Fruit fly (Drosophila melanogaster): Measurements from ENCODE around the gene CG2991.

Gene CG2991

DNA sequence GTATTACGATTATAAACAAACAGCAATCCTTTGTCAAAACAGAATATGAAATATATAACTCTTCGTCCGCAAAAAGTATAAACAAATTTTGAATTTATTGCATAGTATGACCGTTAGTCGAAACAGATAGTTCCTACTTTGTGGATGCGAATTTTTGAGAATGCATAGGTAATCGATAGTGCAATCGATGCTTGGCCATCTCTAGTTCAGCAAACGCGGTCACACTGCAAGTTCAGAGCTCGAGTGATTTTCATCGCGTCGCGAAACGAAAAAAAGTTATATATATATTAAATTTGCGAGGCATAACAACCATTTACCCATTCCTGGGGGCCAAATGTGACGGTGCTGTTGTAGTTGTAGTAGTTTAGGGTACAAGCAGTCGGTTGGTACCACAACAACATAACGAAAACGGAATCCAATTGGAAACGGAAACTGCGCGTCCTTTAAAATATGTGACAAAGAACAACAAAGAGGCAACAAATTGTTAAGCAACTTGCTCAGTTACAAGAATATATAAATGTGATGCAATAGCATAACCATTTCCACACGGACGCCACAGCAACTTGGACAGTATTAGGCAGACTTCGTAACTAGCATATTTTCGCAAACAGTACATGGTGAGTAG lies at the start of gene CG2991 (continued):
- TF ChIP-seq lmd (GFP tag; IDR thresholded peaks at IDR 0.05) (no peak), Oli (tag; optimal IDR thresholded peaks at IDR 0.05) (no peak), CG5245 (GFP tag; optimal IDR thresholded peaks at IDR 0.05) (no peak), Hr51 (GFP tag; optimal IDR thresholded peaks at IDR 0.05) (peak in 1 of 2 experiments; percentile 24), pita (GFP tag; optimal IDR thresholded peaks at IDR 0.05) (no peak), CG1529 (GFP tag; optimal IDR thresholded peaks at IDR 0.05) (no peak), nerfin-2 (GFP tag; IDR thresholded peaks at IDR 0.05; ENCODE audit: partially characterized antibody) (0 out of 2 replicates have a peak, but pooled peaks have one; percentile 33), ara (GFP tag; IDR thresholded peaks at IDR 0.05) (no peak), Kr (GFP tag; optimal IDR thresholded peaks at IDR 0.05) (no peak), ranshi (GFP tag; IDR thresholded peaks at IDR 0.05) (no peak), en (GFP tag; optimal IDR thresholded peaks at IDR 0.05) (no peak), CG18262 (tag; optimal IDR thresholded peaks at IDR 0.05) (peak; percentile 24), CG10209 (GFP tag; optimal IDR thresholded peaks at IDR 0.05) (no peak), CG8944 (GFP tag; optimal IDR thresholded peaks at IDR 0.05) (no peak), her (GFP tag; optimal IDR thresholded peaks at IDR 0.05) (peak; percentile 99), CG11456 (GFP tag; IDR thresholded peaks at IDR 0.05) (no peak), Nf-YA (GFP tag; IDR thresholded peaks at IDR 0.05) (no peak), Rx (GFP tag; IDR thresholded peaks at IDR 0.05) (no peak), CG10366 (GFP tag; IDR thresholded peaks at IDR 0.05) (no peak), H2.0 (GFP tag; IDR thresholded peaks at IDR 0.05) (no peak), CG7556 (GFP tag; optimal IDR thresholded peaks at IDR 0.05) (no peak), tx (GFP tag; optimal IDR thresholded peaks at IDR 0.05) (no peak), lov (optimal IDR thresholded peaks at IDR 0.05) (no peak), lov (GFP tag; IDR thresholded peaks at IDR 0.05) (no peak), wek (GFP tag; optimal IDR thresholded peaks at IDR 0.05) (no peak), CG8089 (GFP tag; optimal IDR thresholded peaks at IDR 0.05) (no peak), CG13287 (GFP tag; IDR thresholded peaks at IDR 0.05; ENCODE audit: partially characterized antibody) (peak; percentile 87), HLH3B (GFP tag; IDR thresholded peaks at IDR 0.05) (no peak), NC2α (GFP tag; optimal IDR thresholded peaks at IDR 0.05) (no peak), Bdp1 (GFP tag; optimal IDR thresholded peaks at IDR 0.05) (no peak), Sox100B (GFP tag; optimal IDR thresholded peaks at IDR 0.05) (no peak), CG2129 (GFP tag; IDR thresholded peaks at IDR 0.05; ENCODE audit: partially characterized antibody) (peak; percentile 38; the same call in 1 of the 2 replicates), fu2 (GFP tag; optimal IDR thresholded peaks at IDR 0.05) (no peak), row (GFP tag; IDR thresholded peaks at IDR 0.05) (peak; percentile 60; the same call in 2 of the 3 replicates), CG3163 (GFP tag; optimal IDR thresholded peaks at IDR 0.05) (no peak), Opbp (GFP tag; IDR thresholded peaks at IDR 0.05; ENCODE audit: partially characterized antibody) (peak; percentile 94), CG12299 (tag; optimal IDR thresholded peaks at IDR 0.05) (peak; percentile 61), Med (GFP tag) (peak; percentile 85), ken (GFP tag; IDR thresholded peaks at IDR 0.05) (0 out of 3 replicates have a peak, but pooled peaks have one; percentile 10), CG2712 (tag; optimal IDR thresholded peaks at IDR 0.05) (peak; percentile 56), CG7928 (GFP tag; optimal IDR thresholded peaks at IDR 0.05) (no peak), sug (tag; optimal IDR thresholded peaks at IDR 0.05) (peak; percentile 63), ssp (GFP tag; IDR thresholded peaks at IDR 0.05) (peak; percentile 65), danr (GFP tag; IDR thresholded peaks at IDR 0.05) (no peak), Atf3 (GFP tag; optimal IDR thresholded peaks at IDR 0.05) (no peak), CG2875 (GFP tag; optimal IDR thresholded peaks at IDR 0.05) (no peak), CG17912 (GFP tag; optimal IDR thresholded peaks at IDR 0.05) (no peak), zfh1 (GFP tag; IDR thresholded peaks at IDR 0.05) (no peak), trh (GFP tag; optimal IDR thresholded peaks at IDR 0.05) (no peak), E2f2 (GFP tag; IDR thresholded peaks at IDR 0.05) (peak; percentile 89), zf30C (GFP tag; optimal IDR thresholded peaks at IDR 0.05) (no peak)

Measured in whole organism, embryonic.